Worm (Caenorhabditis elegans) whole organism, L4/young adult: ENCODE measurements around the gene vit-1.

Experiments used
- dao-5 ChIP-seq: sonication (generic microtip); optimal IDR thresholded peaks from 2 replicates; lab custom pipeline; 2016; ENCODE audit warnings: missing genotype, missing genetic modification characterization, moderate library complexity, missing compliant biosample characterization
- him-1 ChIP-seq: sonication (generic microtip); optimal IDR thresholded peaks from 2 replicates; lab custom pipeline; 2016; ENCODE audit warnings: missing genotype, missing genetic modification reagents, missing genetic modification characterization, missing compliant biosample characterization

ce11 chrX:7726351-7726750, 1.3 kb upstream of the vit-1 start:
- TF ChIP-seq dao-5 (tag; lab: Kevin White, UChicago) = no peak
- no peak for TF ChIP-seq him-1
